Fruit fly (Drosophila melanogaster) whole organism, pupa: Measurements from ENCODE around the gene Dnai2.
A peak's percentile ranks its signal among the peaks of the same experiment; 100 is the strongest.

Source experiments
- CG10348 ChIP-seq: fragments of 200-800 bp; sonication (Bioruptor generic); IDR thresholded peaks from 2 replicates; pipeline ENCODE4 v1.3.6; 2022; ENCODE audit warnings: missing biosample characterization, missing genetic modification characterization
- CG12605 ChIP-seq: fragments of 200-800 bp; sonication (Bioruptor generic); IDR thresholded peaks from 2 replicates; pipeline ENCODE4 v1.3.6; 2022; ENCODE audit warnings: missing biosample characterization, missing genetic modification characterization
- CG13204 ChIP-seq: fragments of 200-800 bp; sonication (Bioruptor generic); optimal IDR thresholded peaks from 2 replicates; lab custom pipeline; 2018; ENCODE audit warnings: missing biosample characterization, mild to moderate bottlenecking, missing genetic modification characterization, moderate library complexity
- CG14655 ChIP-seq: fragments of 200-800 bp; sonication (Bioruptor generic); optimal IDR thresholded peaks from 3 replicates; lab custom pipeline; 2017; ENCODE audit warnings: mild to moderate bottlenecking, missing biosample characterization, missing genetic modification reagents, missing genetic modification characterization
- CG15710 ChIP-seq: fragments of 200-800 bp; sonication (Bioruptor generic); optimal IDR thresholded peaks from 2 replicates; lab custom pipeline; 2018; ENCODE audit warnings: missing biosample characterization, mild to moderate bottlenecking, missing genetic modification characterization, moderate library complexity
- CG17806 ChIP-seq: fragments of 200-800 bp; sonication (Bioruptor generic); optimal IDR thresholded peaks from 2 replicates; lab custom pipeline; 2018; ENCODE audit warnings: missing biosample characterization, mild to moderate bottlenecking, missing genetic modification characterization, moderate library complexity
- CG32121 ChIP-seq: fragments of 200-800 bp; sonication (Bioruptor generic); IDR thresholded peaks from 2 replicates; pipeline ENCODE4 v1.3.6; 2022; ENCODE audit warnings: missing biosample characterization, missing genetic modification characterization
- CG34367 ChIP-seq: fragments of 200-800 bp; sonication (Bioruptor generic); optimal IDR thresholded peaks from 2 replicates; lab custom pipeline; 2018; ENCODE audit warnings: missing biosample characterization, mild to moderate bottlenecking, missing genetic modification characterization
- CG4496 ChIP-seq: fragments of 200-800 bp; sonication (Bioruptor generic); IDR thresholded peaks from 3 replicates; pipeline ENCODE4 v1.3.6; 2022; ENCODE audit warnings: missing biosample characterization, missing genetic modification characterization
- CG8159 ChIP-seq: fragments of 200-800 bp; sonication (Bioruptor generic); optimal IDR thresholded peaks from 3 replicates; lab custom pipeline; 2018; ENCODE audit warnings: missing biosample characterization, mild to moderate bottlenecking, missing genetic modification characterization, moderate library complexity
- CG8301 ChIP-seq: fragments of 200-800 bp; sonication (Bioruptor generic); optimal IDR thresholded peaks from 2 replicates; lab custom pipeline; 2018; ENCODE audit warnings: missing biosample characterization, mild to moderate bottlenecking, missing genetic modification characterization
- CG9948 ChIP-seq: fragments of 200-800 bp; sonication (Bioruptor generic); optimal IDR thresholded peaks from 2 replicates; lab custom pipeline; 2018; ENCODE audit warnings: missing biosample characterization, mild to moderate bottlenecking, missing genetic modification characterization, moderate library complexity
- D1 ChIP-seq: fragments of 200-800 bp; sonication (Bioruptor generic); optimal IDR thresholded peaks from 2 replicates; lab custom pipeline; 2018; ENCODE audit warnings: missing biosample characterization, mild to moderate bottlenecking, missing genetic modification characterization, moderate library complexity
- EcR ChIP-seq: fragments of 200-800 bp; sonication (Bioruptor generic); optimal IDR thresholded peaks from 3 replicates; lab custom pipeline; 2019; ENCODE audit warnings: missing biosample characterization, missing genetic modification characterization, mild to moderate bottlenecking, moderate library complexity, missing genetic modification reagents
- Ets98B ChIP-seq: fragments of 200-800 bp; sonication (Bioruptor generic); IDR thresholded peaks from 2 replicates; pipeline ENCODE4 v1.3.6; 2022; ENCODE audit warnings: missing biosample characterization, missing genetic modification characterization
- Pif1A ChIP-seq: fragments of 200-800 bp; sonication (Bioruptor generic); optimal IDR thresholded peaks from 3 replicates; lab custom pipeline; 2016; ENCODE audit warnings: missing biosample characterization, missing genetic modification characterization
- Pif1B ChIP-seq: fragments of 200-800 bp; sonication (Bioruptor generic); optimal IDR thresholded peaks from 3 replicates; lab custom pipeline; 2016; ENCODE audit warnings: missing biosample characterization, missing genetic modification characterization
- Snoo ChIP-seq: fragments of 200-800 bp; sonication (Bioruptor generic); optimal IDR thresholded peaks from 3 replicates; lab custom pipeline; 2017; ENCODE audit warnings: missing biosample characterization, mild to moderate bottlenecking, missing genetic modification characterization, inconsistent platforms
- fd96Ca ChIP-seq: fragments of 200-800 bp; sonication (Bioruptor generic); IDR thresholded peaks from 3 replicates; pipeline ENCODE4 v1.3.6; 2022; ENCODE audit warnings: missing biosample characterization, missing genetic modification characterization
- gl ChIP-seq: fragments of 200-800 bp; sonication (Bioruptor generic); optimal IDR thresholded peaks from 2 replicates; lab custom pipeline; 2018; ENCODE audit warnings: missing biosample characterization, mild to moderate bottlenecking, missing genetic modification characterization
- rn ChIP-seq: fragments of 200-800 bp; sonication (Bioruptor generic); IDR thresholded peaks from 2 replicates; pipeline ENCODE4 v1.3.6; 2022; ENCODE audit warnings: missing biosample characterization, missing genetic modification characterization

Dnai2 gene

DNA sequence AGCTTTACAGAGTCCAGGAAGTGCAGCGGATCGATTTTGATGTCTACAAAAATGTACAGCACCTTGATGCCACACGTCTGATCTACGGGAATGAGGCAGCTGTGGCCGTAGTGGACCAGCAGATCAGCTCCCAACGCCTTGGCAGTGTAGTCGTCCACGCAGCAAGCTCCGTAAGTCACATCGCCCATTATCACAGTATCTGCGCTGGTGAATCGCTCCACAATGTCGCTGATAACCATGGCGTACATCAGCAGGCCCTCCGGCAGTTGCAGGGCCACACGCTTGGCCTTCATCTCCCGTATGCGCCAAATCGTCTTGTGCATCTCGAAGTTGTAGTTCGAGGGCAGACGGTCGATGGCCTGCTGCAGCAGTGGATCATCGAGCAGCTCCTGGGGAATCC, 4.0 kb downstream of the Dnai2 start:
- TF ChIP-seq rn (GFP tag; lab: Robert Waterston, UW) (no peak), EcR (GFP tag; lab: Kevin White, UChicago) (peak; percentile 38)

DNA sequence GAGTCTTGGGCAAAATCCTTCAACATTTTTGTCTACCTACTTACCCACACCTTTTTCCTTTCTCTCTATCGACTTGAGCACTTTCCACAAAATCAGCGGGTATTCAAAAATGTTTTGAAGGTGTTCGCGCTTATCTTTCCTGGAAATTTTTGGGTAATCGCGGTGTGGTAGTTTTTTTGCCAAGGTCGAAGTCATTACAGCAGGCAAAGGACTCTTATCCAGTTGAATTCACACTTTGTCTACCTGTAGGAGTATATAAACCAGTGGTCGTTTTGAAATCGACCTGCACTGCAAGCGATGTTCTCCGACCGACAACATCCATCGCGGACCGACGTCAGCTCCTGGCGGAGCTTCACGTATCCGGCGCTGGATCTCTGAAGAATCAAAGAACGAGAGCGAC, 6.2 kb downstream of the Dnai2 start:
- no peak for TF ChIP-seq CG15710 (tag; lab: Kevin White, UChicago)
- no peak for TF ChIP-seq CG13204 (GFP tag; lab: Kevin White, UChicago)
- TF ChIP-seq CG10348: no peak
- no peak for TF ChIP-seq EcR (GFP tag; lab: Kevin White, UChicago)
- TF ChIP-seq CG8159 (tag; lab: Kevin White, UChicago): no peak
- no peak for TF ChIP-seq D1 (tag; lab: Kevin White, UChicago)
- TF ChIP-seq CG17806: no peak
- TF ChIP-seq CG32121 (GFP tag; lab: Robert Waterston, UW): no peak
- TF ChIP-seq Pif1A (GFP tag; lab: Kevin White, UChicago): no peak
- TF ChIP-seq Ets98B (GFP tag; lab: Robert Waterston, UW): no peak
- TF ChIP-seq CG12605 (GFP tag; lab: Robert Waterston, UW): no peak
- TF ChIP-seq Snoo (tag; lab: Kevin White, UChicago): no peak
- no peak for TF ChIP-seq CG14655
- no peak for TF ChIP-seq fd96Ca (GFP tag; lab: Robert Waterston, UW)
- no peak for TF ChIP-seq CG4496 (GFP tag; lab: Robert Waterston, UW)
- TF ChIP-seq rn (GFP tag; lab: Robert Waterston, UW): no peak

DNA sequence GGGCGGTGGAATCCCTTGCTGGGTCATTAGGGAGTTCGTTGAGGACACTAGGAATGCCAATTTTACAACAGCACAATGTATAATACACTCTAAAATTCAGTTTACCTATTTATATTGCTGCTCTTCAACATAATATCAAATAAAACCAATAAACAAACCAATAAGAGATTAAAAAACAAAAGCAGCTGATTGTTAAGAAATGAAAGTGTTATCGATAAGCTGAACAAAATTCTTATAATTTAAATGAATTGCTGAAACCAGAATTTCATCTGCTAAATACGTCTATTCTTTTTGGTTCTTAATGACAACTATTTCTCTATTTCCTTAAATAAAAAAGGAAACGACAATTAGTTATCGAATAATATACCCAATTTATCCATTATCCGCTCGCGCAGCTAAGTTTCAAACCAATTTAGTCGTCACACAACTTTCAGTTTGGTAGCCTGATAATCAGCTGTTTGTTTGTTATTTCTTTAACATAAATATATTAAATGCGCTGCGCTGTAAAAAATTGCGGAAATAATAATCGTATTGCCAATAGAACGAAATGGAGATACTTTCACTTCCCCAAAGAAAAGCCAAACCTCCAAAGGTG, 7.8 kb downstream of the Dnai2 start, which contains the start of the genes Pldn and CG14135:
Gene Pldn, minus strand, starts transcription at position 197 of the 595 bp plus-strand sequence.
Gene CG14135, plus strand, starts transcription at position 369 of the 595 bp plus-strand sequence.
- TF ChIP-seq CG8301 (no peak), D1 (tag; lab: Kevin White, UChicago) (peak; percentile 12), CG34367 (tag; lab: Kevin White, UChicago) (no peak)

DNA sequence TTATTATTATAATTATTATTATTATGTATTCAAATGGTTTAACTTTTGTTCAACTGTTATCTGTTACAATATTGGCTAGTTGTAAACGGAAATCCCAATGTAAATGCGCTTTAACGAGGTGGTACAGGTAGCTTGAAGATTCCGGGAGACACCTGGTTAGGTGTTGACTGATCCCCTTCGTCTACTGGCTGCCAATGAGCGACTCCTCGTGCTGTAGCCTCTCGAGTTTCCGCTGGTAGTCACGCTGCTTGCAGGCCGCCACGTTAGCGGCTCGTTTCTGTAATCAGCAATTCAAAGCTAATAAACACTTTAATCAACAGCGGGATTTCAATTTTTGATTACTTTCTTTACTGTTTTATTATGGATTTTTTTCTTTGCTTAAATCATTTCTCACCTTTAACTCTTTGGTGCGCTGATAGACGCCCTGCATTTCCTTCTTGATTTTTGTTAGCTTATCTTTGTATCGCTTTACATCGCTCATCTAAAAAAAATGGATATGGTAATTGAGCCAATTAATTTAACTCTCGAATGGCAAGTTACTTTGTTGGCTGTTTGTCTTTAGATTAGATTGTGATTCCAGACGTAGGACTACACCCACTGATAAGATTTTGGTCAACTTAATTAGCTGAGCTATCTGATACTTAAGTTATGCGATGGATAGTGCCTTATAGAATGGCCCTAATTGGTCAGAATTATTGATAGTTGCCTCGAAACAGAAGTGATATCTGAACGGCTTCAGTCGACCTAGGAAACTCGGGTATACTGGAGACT, 9.0 kb downstream of the Dnai2 start:
- TF ChIP-seq CG12605 (GFP tag; lab: Robert Waterston, UW): no peak

DNA sequence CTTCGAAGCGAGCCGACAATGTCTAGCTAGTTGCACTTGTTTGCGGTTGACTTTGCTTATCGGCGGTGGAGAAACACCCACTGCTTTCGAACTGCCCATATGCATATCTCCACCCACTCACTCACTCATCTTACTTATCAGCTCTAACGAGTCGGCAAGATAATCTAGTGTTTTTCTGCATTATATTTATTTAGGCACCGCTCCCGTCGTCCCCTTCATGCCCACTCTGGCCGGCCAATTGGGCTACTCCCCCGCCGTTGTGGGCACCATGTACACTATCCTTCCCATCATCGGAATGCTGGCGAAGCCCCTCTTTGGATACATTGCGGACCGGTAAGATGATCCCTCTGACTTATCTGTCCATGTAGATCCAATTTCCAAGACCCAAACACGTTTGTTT, 13.2 kb downstream of the Dnai2 start:
- no peak for TF ChIP-seq CG34367 (tag; lab: Kevin White, UChicago)
- no peak for TF ChIP-seq CG8159 (tag; lab: Kevin White, UChicago)
- TF ChIP-seq Ets98B (GFP tag; lab: Robert Waterston, UW): no peak
- TF ChIP-seq CG9948 (tag; lab: Kevin White, UChicago): no peak
- no peak for TF ChIP-seq CG12605 (GFP tag; lab: Robert Waterston, UW)
- no peak for TF ChIP-seq CG17806
- TF ChIP-seq, all 21 proteins: peak for 0

DNA sequence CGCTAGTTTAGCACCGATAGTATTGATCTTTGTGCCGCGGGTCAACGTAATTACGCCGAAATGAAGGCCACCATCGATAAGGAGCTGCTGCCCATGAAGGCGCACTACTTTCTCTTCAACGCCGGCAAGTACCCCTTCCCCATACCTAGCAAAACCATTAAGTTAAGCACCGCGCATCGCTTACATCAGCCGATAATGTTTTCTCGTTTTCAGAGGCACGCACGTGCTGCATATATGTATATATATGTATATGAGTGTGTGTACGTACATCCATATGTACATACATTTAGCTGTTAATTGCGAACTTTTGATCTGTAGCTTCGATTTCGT, 14.6 kb downstream of the Dnai2 start:
- no peak for TF ChIP-seq CG12605 (GFP tag; lab: Robert Waterston, UW)

DNA sequence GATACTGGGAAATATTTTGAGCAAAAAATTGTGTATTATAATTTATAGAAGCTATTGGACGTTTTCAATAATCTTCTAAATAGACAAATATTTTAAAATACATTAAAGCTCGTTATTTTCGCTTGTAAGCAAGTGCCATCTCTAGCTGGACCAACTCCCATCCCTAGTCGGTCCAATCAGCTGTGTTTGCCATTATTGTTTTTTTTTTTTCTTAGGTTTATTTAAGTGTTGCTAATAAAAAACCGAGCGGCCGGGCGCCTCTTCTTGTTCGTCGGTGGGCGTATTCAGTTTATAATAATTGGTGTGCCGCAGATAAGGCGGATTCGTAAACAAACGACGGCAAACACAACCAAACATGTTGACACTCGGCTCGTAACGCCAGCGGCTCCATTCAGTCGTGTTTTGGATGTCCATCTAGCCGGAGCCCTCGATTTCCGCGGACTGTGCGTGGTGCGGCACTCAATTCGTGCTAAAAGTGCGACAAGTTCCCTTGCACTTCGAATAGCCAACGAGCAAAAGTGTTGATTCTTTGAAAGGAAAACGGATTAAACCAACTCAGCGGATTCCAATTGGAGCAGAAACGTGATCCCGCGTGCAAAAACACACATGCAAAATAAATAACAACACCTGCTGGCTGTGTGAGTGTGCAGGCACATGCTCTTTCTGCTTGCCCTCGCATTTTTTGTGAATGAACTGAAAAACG, 15.1 kb downstream of the Dnai2 start, which contains the start of gene Sugb:
Gene Sugb, plus strand, starts transcription at position 162 of the 703 bp plus-strand sequence.
- no peak; the same call in 1 of the 3 replicates for TF ChIP-seq fd96Ca (GFP tag; lab: Robert Waterston, UW)
- TF ChIP-seq CG4496 (GFP tag; lab: Robert Waterston, UW): peak; percentile 81
- TF ChIP-seq CG32121 (GFP tag; lab: Robert Waterston, UW): peak; percentile 81
- TF ChIP-seq rn (GFP tag; lab: Robert Waterston, UW): no peak
- TF ChIP-seq CG13204 (GFP tag; lab: Kevin White, UChicago): no peak
- TF ChIP-seq gl: no peak
- TF ChIP-seq CG8301: no peak
- TF ChIP-seq CG8159 (tag; lab: Kevin White, UChicago): no peak
- TF ChIP-seq CG34367 (tag; lab: Kevin White, UChicago): peak; percentile 57
- peak; percentile 16 for TF ChIP-seq EcR (GFP tag; lab: Kevin White, UChicago)
- peak; percentile 30 for TF ChIP-seq CG17806
- TF ChIP-seq CG14655: no peak
- peak; percentile 82 for TF ChIP-seq Pif1A (GFP tag; lab: Kevin White, UChicago)
- peak; percentile 16 for TF ChIP-seq D1 (tag; lab: Kevin White, UChicago)
- no peak for TF ChIP-seq CG10348
- TF ChIP-seq CG15710 (tag; lab: Kevin White, UChicago): peak; percentile 56
- peak; percentile 82 for TF ChIP-seq Ets98B (GFP tag; lab: Robert Waterston, UW)
- no peak for TF ChIP-seq CG9948 (tag; lab: Kevin White, UChicago)
- TF ChIP-seq Pif1B (GFP tag; lab: Kevin White, UChicago): peak; percentile 60
- TF ChIP-seq Snoo (tag; lab: Kevin White, UChicago): peak; percentile 51
- peak; percentile 74 for TF ChIP-seq CG12605 (GFP tag; lab: Robert Waterston, UW)
